Worm (Caenorhabditis elegans) whole organism, L2 larva: ENCODE measurements around the gene C05C10.5.

Source experiments
- F13H6.1 ChIP-seq: sonication (generic microtip); optimal IDR thresholded peaks from 2 replicates; lab custom pipeline; 2016; ENCODE audit warnings: missing genetic modification characterization, missing compliant biosample characterization
- R02D3.7 ChIP-seq: fragments of 150-350 bp; optimal IDR thresholded peaks from 2 replicates; lab custom pipeline; 2014; ENCODE audit warnings: missing biosample characterization, missing genetic modification characterization
- Y55F3AM.14 ChIP-seq: fragments of 200-800 bp; sonication (Bioruptor generic); optimal IDR thresholded peaks from 2 replicates; lab custom pipeline; 2018; ENCODE audit warnings: mild to moderate bottlenecking, missing genetic modification characterization, missing compliant biosample characterization
- ZK546.5 ChIP-seq: sonication (generic microtip); optimal IDR thresholded peaks from 2 replicates; lab custom pipeline; 2017; ENCODE audit warnings: missing biosample characterization, missing genetic modification characterization
- aly-2 ChIP-seq: fragments of 150-350 bp; optimal IDR thresholded peaks from 2 replicates; lab custom pipeline; 2014; ENCODE audit warnings: missing biosample characterization, missing genetic modification characterization
- ama-1 ChIP-seq: fragments of 150-350 bp; optimal IDR thresholded peaks from 2 replicates; lab custom pipeline; 2018; ENCODE audit warnings: inconsistent platforms
- blmp-1 ChIP-seq: sonication (generic microtip); optimal IDR thresholded peaks from 2 replicates; lab custom pipeline; 2017; ENCODE audit warnings: missing genetic modification characterization, mild to moderate bottlenecking, missing compliant biosample characterization, antibody characterized with exemption, moderate library complexity; ENCODE audit not compliant: insufficient read depth
- ceh-16 ChIP-seq: fragments of 150-350 bp; optimal IDR thresholded peaks from 2 replicates; lab custom pipeline; 2014; ENCODE audit warnings: missing biosample characterization, missing genetic modification characterization
- ceh-82 ChIP-seq: fragments of 150-350 bp; optimal IDR thresholded peaks from 2 replicates; lab custom pipeline; 2014; ENCODE audit warnings: missing biosample characterization, missing genetic modification characterization
- crh-2 ChIP-seq: sonication (generic microtip); optimal IDR thresholded peaks from 2 replicates; lab custom pipeline; 2017; ENCODE audit warnings: missing biosample characterization, missing genetic modification characterization
- dmd-4 ChIP-seq: sonication (generic microtip); optimal IDR thresholded peaks from 2 replicates; lab custom pipeline; 2017; ENCODE audit warnings: missing biosample characterization, missing genetic modification characterization
- egl-27 ChIP-seq: sonication (generic microtip); optimal IDR thresholded peaks from 3 replicates; lab custom pipeline; 2017; ENCODE audit warnings: missing biosample characterization, missing genetic modification reagents, missing genetic modification characterization
- fos-1 ChIP-seq: fragments of 150-350 bp; optimal IDR thresholded peaks from 2 replicates; lab custom pipeline; 2014; ENCODE audit warnings: missing biosample characterization, missing genetic modification characterization
- gmeb-1 ChIP-seq: fragments of 150-350 bp; optimal IDR thresholded peaks from 2 replicates; lab custom pipeline; 2014; ENCODE audit warnings: missing biosample characterization, missing genetic modification characterization
- lin-11 ChIP-seq: fragments of 150-350 bp; sonication (generic microtip); optimal IDR thresholded peaks from 2 replicates; lab custom pipeline; 2014; ENCODE audit warnings: missing biosample characterization, missing genetic modification characterization, inconsistent platforms, mixed read lengths
- lin-13 ChIP-seq: fragments of 150-350 bp; optimal IDR thresholded peaks from 2 replicates; lab custom pipeline; 2014; ENCODE audit warnings: missing biosample characterization, missing genetic modification reagents, missing genetic modification characterization
- lin-39 ChIP-seq: fragments of 150-350 bp; optimal IDR thresholded peaks from 2 replicates; lab custom pipeline; 2014; ENCODE audit warnings: missing biosample characterization, missing genetic modification reagents, missing genetic modification characterization
- lsy-2 ChIP-seq, 2 experiments: fragments of 150-350 bp in 1 of 2; sonication (generic microtip) in 1 of 2; optimal IDR thresholded peaks; 2 replicates each; lab custom pipeline; 2014 to 2017; ENCODE audit warnings: missing biosample characterization in 2 of 2, missing genetic modification characterization in 2 of 2
- mab-5 ChIP-seq: fragments of 150-350 bp; optimal IDR thresholded peaks from 2 replicates; lab custom pipeline; 2014; ENCODE audit warnings: missing biosample characterization, missing genetic modification characterization
- mbf-1 ChIP-seq: sonication (generic microtip); optimal IDR thresholded peaks from 2 replicates; lab custom pipeline; 2017; ENCODE audit warnings: missing biosample characterization, missing genetic modification characterization
- mdl-1 ChIP-seq, 2 experiments: fragments of 150-350 bp in 1 of 2; sonication (generic microtip) in 1 of 2; optimal IDR thresholded peaks; 2 replicates each; lab custom pipeline; 2017; ENCODE audit warnings: missing biosample characterization in 2 of 2, missing genetic modification characterization in 2 of 2
- nhr-10 ChIP-seq: sonication (generic microtip); optimal IDR thresholded peaks from 2 replicates; lab custom pipeline; 2017; ENCODE audit warnings: missing biosample characterization, missing genetic modification characterization
- nhr-11 ChIP-seq: fragments of 150-350 bp; optimal IDR thresholded peaks from 2 replicates; lab custom pipeline; 2014; ENCODE audit warnings: missing biosample characterization, missing genetic modification characterization
- nhr-21 ChIP-seq: fragments of 150-350 bp; optimal IDR thresholded peaks from 2 replicates; lab custom pipeline; 2014; ENCODE audit warnings: missing biosample characterization, missing genetic modification characterization
- nhr-23 ChIP-seq: fragments of 150-350 bp; optimal IDR thresholded peaks from 2 replicates; lab custom pipeline; 2014; ENCODE audit warnings: missing biosample characterization, missing genetic modification reagents, missing genetic modification characterization
- nhr-237 ChIP-seq: fragments of 150-350 bp; optimal IDR thresholded peaks from 2 replicates; lab custom pipeline; 2014; ENCODE audit warnings: missing biosample characterization, missing genetic modification characterization
- nhr-25 ChIP-seq: fragments of 150-350 bp; sonication (generic microtip); optimal IDR thresholded peaks from 3 replicates; lab custom pipeline; 2014; ENCODE audit warnings: missing biosample characterization, missing genetic modification characterization
- nhr-6 ChIP-seq: fragments of 150-350 bp; optimal IDR thresholded peaks from 2 replicates; lab custom pipeline; 2014; ENCODE audit warnings: missing biosample characterization, missing genetic modification characterization
- sem-4 ChIP-seq: fragments of 150-350 bp; optimal IDR thresholded peaks from 2 replicates; lab custom pipeline; 2014; ENCODE audit warnings: missing biosample characterization, missing genetic modification reagents, missing genetic modification characterization
- skn-1 ChIP-seq: sonication (generic microtip); optimal IDR thresholded peaks from 2 replicates; lab custom pipeline; 2017; ENCODE audit warnings: missing biosample characterization, missing genetic modification characterization
- sma-3 ChIP-seq: sonication (generic microtip); optimal IDR thresholded peaks from 2 replicates; lab custom pipeline; 2016; ENCODE audit warnings: missing genetic modification reagents, missing genetic modification characterization, missing compliant biosample characterization
- sma-9 ChIP-seq, 2 experiments: fragments of 150-350 bp in 1 of 2; sonication (generic microtip) in 1 of 2; optimal IDR thresholded peaks; 2 replicates each; lab custom pipeline; 2014 to 2016; ENCODE audit warnings: missing genetic modification characterization in 2 of 2, mild to moderate bottlenecking in 1 of 2, missing biosample characterization in 1 of 2, missing compliant biosample characterization in 1 of 2, missing genetic modification reagents in 1 of 2, moderate library complexity in 1 of 2
- snpc-4 ChIP-seq: fragments of 150-350 bp; optimal IDR thresholded peaks from 2 replicates; lab custom pipeline; 2014; ENCODE audit warnings: missing biosample characterization, missing genetic modification characterization
- unc-39 ChIP-seq: fragments of 150-350 bp; optimal IDR thresholded peaks from 2 replicates; lab custom pipeline; 2014; ENCODE audit warnings: missing biosample characterization, missing genetic modification characterization
- unc-55 ChIP-seq: fragments of 150-350 bp; sonication (generic microtip); optimal IDR thresholded peaks from 3 replicates; lab custom pipeline; 2014; ENCODE audit warnings: missing biosample characterization, missing genetic modification reagents, missing genetic modification characterization
- unc-62 ChIP-seq: fragments of 150-350 bp; optimal IDR thresholded peaks from 2 replicates; lab custom pipeline; 2014; ENCODE audit warnings: missing biosample characterization, missing genetic modification reagents, missing genetic modification characterization
- zag-1 ChIP-seq: fragments of 150-350 bp; optimal IDR thresholded peaks from 2 replicates; lab custom pipeline; 2014; ENCODE audit warnings: missing biosample characterization, missing genetic modification characterization
- ztf-1 ChIP-seq: fragments of 200-800 bp; sonication (Bioruptor generic); conservative IDR thresholded peaks from 2 replicates; pipeline ENCODE4 v1.3.6; 2022; ENCODE audit warnings: missing genetic modification characterization, missing compliant biosample characterization
- ztf-4 ChIP-seq: fragments of 150-350 bp; optimal IDR thresholded peaks from 2 replicates; lab custom pipeline; 2014; ENCODE audit warnings: missing biosample characterization, missing genetic modification characterization

Gene C05C10.5

ce11 chrII:9933947-9934383 lies 4.9 kb upstream of the C05C10.5 start (continued):
- no peak for TF ChIP-seq ceh-16 (tag; lab: Kevin White, UChicago)
- TF ChIP-seq sma-9 (GFP tag; optimal IDR thresholded peaks at IDR 0.05; lab: Kevin White, UChicago): peak; percentile 24
- TF ChIP-seq sma-9 (tag; optimal IDR thresholded peaks at IDR 0.05; lab: Kevin White, UChicago): no peak
- TF ChIP-seq snpc-4 (tag; lab: Kevin White, UChicago): no peak
- no peak for TF ChIP-seq unc-39 (tag; lab: Kevin White, UChicago)
- no peak for TF ChIP-seq lin-39
- no peak for TF ChIP-seq sem-4 (tag; lab: Kevin White, UChicago)
- no peak for TF ChIP-seq zag-1 (tag; lab: Kevin White, UChicago)
- TF ChIP-seq blmp-1 (tag; lab: Kevin White, UChicago): no peak
- no peak for TF ChIP-seq lin-11
- TF ChIP-seq nhr-25 (tag; lab: Kevin White, UChicago): peak; percentile 27
- no peak for TF ChIP-seq F13H6.1 (tag; lab: Kevin White, UChicago)
- peak; percentile 14 for TF ChIP-seq nhr-21 (tag; lab: Kevin White, UChicago)
- no peak for TF ChIP-seq unc-55 (GFP tag; lab: Kevin White, UChicago)
- TF ChIP-seq ceh-82 (tag; lab: Kevin White, UChicago): no peak
- TF ChIP-seq R02D3.7 (tag; lab: Kevin White, UChicago): no peak
- TF ChIP-seq Y55F3AM.14: no peak
- TF ChIP-seq dmd-4 (tag; lab: Kevin White, UChicago): no peak
- no peak for TF ChIP-seq ZK546.5
- no peak for TF ChIP-seq mbf-1 (tag; lab: Kevin White, UChicago)
- no peak for TF ChIP-seq nhr-237

ce11 chrII:9934570-9934969 lies 4.3 kb upstream of the C05C10.5 start:
- TF ChIP-seq mbf-1 (tag; lab: Kevin White, UChicago): no peak

ce11 chrII:9935044-9935599 lies 3.7 kb upstream of the C05C10.5 start:
- TF ChIP-seq sma-9 (GFP tag; optimal IDR thresholded peaks at IDR 0.05; lab: Kevin White, UChicago) (peak; percentile 32), sma-9 (tag; optimal IDR thresholded peaks at IDR 0.05; lab: Kevin White, UChicago) (no peak), ztf-4 (tag; lab: Kevin White, UChicago) (no peak), F13H6.1 (tag; lab: Kevin White, UChicago) (no peak), nhr-25 (tag; lab: Kevin White, UChicago) (no peak), crh-2 (tag; lab: Kevin White, UChicago) (peak; percentile 47), fos-1 (tag; lab: Kevin White, UChicago) (peak; percentile 43), sem-4 (tag; lab: Kevin White, UChicago) (no peak), nhr-23 (tag; lab: Kevin White, UChicago) (no peak), nhr-21 (tag; lab: Kevin White, UChicago) (no peak), gmeb-1 (tag; lab: Kevin White, UChicago) (no peak), unc-62 (GFP tag; lab: Kevin White, UChicago) (no peak), ztf-1 (GFP tag; lab: Robert Waterston, UW) (no peak)

- TF ChIP-seq unc-55 (GFP tag; lab: Kevin White, UChicago) (no peak), lin-13 (GFP tag; lab: Kevin White, UChicago) (peak; percentile 17)
Measured at ce11 chrII:9935664-9936063, 3.2 kb upstream of the C05C10.5 start.

ce11 chrII:9936859-9937258 lies 2.0 kb upstream of the C05C10.5 start, which contains the start of gene C05C10.3:
Gene C05C10.3, minus strand, starts transcription at chrII:9936893.
- no peak for TF ChIP-seq nhr-237
- TF ChIP-seq sma-3: no peak
- no peak for TF ChIP-seq mdl-1 (tag; optimal IDR thresholded peaks at IDR 0.05; lab: Kevin White, UChicago)
- no peak for TF ChIP-seq skn-1
- TF ChIP-seq, all 48 proteins: peak for 0

- TF ChIP-seq nhr-237: no peak
- no peak for TF ChIP-seq aly-2
- peak; percentile 93 for TF ChIP-seq nhr-10
- TF ChIP-seq lsy-2 (tag; optimal IDR thresholded peaks at IDR 0.05; lab: Kevin White, UChicago): peak in 1 of 2 experiments; percentile 80
- TF ChIP-seq ceh-82 (tag; lab: Kevin White, UChicago): no peak
- peak; percentile 88 for TF ChIP-seq fos-1 (tag; lab: Kevin White, UChicago)
- no peak for TF ChIP-seq ZK546.5
- TF ChIP-seq sma-3: peak; percentile 82
- peak; percentile 89 for TF ChIP-seq nhr-25 (tag; lab: Kevin White, UChicago)
- no peak for TF ChIP-seq dmd-4 (tag; lab: Kevin White, UChicago)
- no peak for TF ChIP-seq mab-5 (tag; lab: Kevin White, UChicago)
- peak; percentile 83 for TF ChIP-seq F13H6.1 (tag; lab: Kevin White, UChicago)
- peak; percentile 34 for TF ChIP-seq egl-27 (tag; lab: Kevin White, UChicago)
- TF ChIP-seq nhr-21 (tag; lab: Kevin White, UChicago): peak; percentile 90
- TF ChIP-seq sma-9 (GFP tag; optimal IDR thresholded peaks at IDR 0.05; lab: Kevin White, UChicago): peak; percentile 91
- no peak for TF ChIP-seq sma-9 (tag; optimal IDR thresholded peaks at IDR 0.05; lab: Kevin White, UChicago)
- TF ChIP-seq nhr-11 (tag; lab: Kevin White, UChicago): no peak
- TF ChIP-seq lin-11: no peak
- no peak for TF ChIP-seq ceh-16 (tag; lab: Kevin White, UChicago)
- TF ChIP-seq skn-1: no peak
- TF ChIP-seq ama-1 (lab: Kevin White, UChicago): peak; percentile 62
- peak; percentile 82 for TF ChIP-seq ztf-4 (tag; lab: Kevin White, UChicago)
- peak in 1 of 2 experiments; percentile 90 for TF ChIP-seq mdl-1 (tag; optimal IDR thresholded peaks at IDR 0.05; lab: Kevin White, UChicago)
- TF ChIP-seq nhr-6 (tag; lab: Kevin White, UChicago): peak; percentile 44
- TF ChIP-seq blmp-1 (tag; lab: Kevin White, UChicago): peak; percentile 86
Measured at ce11 chrII:9937611-9938010, 1.2 kb upstream of the C05C10.5 start.
